Worm (Caenorhabditis elegans) whole organism, L2 larva: ENCODE results near the gene ins-4.

Experiments
- ZK546.5 ChIP-seq: sonication (generic microtip); optimal IDR thresholded peaks from 2 replicates; lab custom pipeline; 2017; ENCODE audit warnings: missing biosample characterization, missing genetic modification characterization
- ama-1 ChIP-seq: fragments of 150-350 bp; optimal IDR thresholded peaks from 2 replicates; lab custom pipeline; 2018; ENCODE audit warnings: inconsistent platforms
- elt-1 ChIP-seq: fragments of 150-350 bp; optimal IDR thresholded peaks from 2 replicates; lab custom pipeline; 2014; ENCODE audit warnings: missing biosample characterization, missing genetic modification characterization
- lin-39 ChIP-seq: fragments of 150-350 bp; optimal IDR thresholded peaks from 2 replicates; lab custom pipeline; 2014; ENCODE audit warnings: missing biosample characterization, missing genetic modification reagents, missing genetic modification characterization
- mab-5 ChIP-seq: fragments of 150-350 bp; optimal IDR thresholded peaks from 2 replicates; lab custom pipeline; 2014; ENCODE audit warnings: missing biosample characterization, missing genetic modification characterization
- nhr-77 ChIP-seq: fragments of 150-350 bp; optimal IDR thresholded peaks from 2 replicates; lab custom pipeline; 2014; ENCODE audit warnings: missing biosample characterization, missing genetic modification characterization
- sem-4 ChIP-seq: fragments of 150-350 bp; optimal IDR thresholded peaks from 2 replicates; lab custom pipeline; 2014; ENCODE audit warnings: missing biosample characterization, missing genetic modification reagents, missing genetic modification characterization
- skn-1 ChIP-seq: sonication (generic microtip); optimal IDR thresholded peaks from 2 replicates; lab custom pipeline; 2017; ENCODE audit warnings: missing biosample characterization, missing genetic modification characterization
- sma-3 ChIP-seq: sonication (generic microtip); optimal IDR thresholded peaks from 2 replicates; lab custom pipeline; 2016; ENCODE audit warnings: missing genetic modification reagents, missing genetic modification characterization, missing compliant biosample characterization
- unc-39 ChIP-seq: fragments of 150-350 bp; optimal IDR thresholded peaks from 2 replicates; lab custom pipeline; 2014; ENCODE audit warnings: missing biosample characterization, missing genetic modification characterization
- ztf-4 ChIP-seq: fragments of 150-350 bp; optimal IDR thresholded peaks from 2 replicates; lab custom pipeline; 2014; ENCODE audit warnings: missing biosample characterization, missing genetic modification characterization

DNA sequence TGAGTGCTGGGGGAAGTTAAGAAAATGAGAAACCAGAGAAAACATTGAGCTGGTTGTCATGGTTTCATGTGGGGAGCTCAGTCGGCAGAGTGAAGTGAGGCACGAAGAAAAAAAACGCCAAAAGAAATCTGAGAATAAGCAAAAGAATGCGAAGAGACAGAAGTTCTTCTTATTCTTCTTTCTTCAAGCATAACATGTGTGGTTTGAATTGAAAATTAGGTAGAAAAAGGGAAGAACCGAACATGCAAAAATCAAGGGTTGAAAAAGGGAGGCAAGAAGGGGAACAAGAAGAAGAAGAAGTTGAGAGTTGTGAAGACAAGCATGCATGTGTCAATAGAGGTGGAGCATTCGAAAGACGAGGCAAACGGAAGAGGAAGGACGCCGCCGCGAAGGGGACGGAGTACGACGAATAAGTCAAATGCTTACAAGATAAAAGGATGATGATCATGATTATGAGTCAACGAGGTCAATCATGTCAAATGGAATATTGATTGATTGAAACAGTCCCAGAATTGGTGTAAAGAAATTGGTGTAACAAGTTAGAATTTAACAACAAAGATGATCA lies 38.3 kb upstream of the ins-4 start:
- no peak for TF ChIP-seq ZK546.5
- no peak for TF ChIP-seq ztf-4 (tag; lab: Kevin White, UChicago)
- TF ChIP-seq skn-1: no peak
- TF ChIP-seq sma-3 (GFP tag; lab: Kevin White, UChicago): no peak
- no peak for TF ChIP-seq nhr-77 (tag; lab: Kevin White, UChicago)
- TF ChIP-seq lin-39 (tag; lab: Kevin White, UChicago): no peak
- TF ChIP-seq mab-5: no peak
- TF ChIP-seq ama-1 (lab: Kevin White, UChicago): no peak
- no peak for TF ChIP-seq elt-1
- TF ChIP-seq unc-39: no peak
- TF ChIP-seq sem-4: no peak
